Worm (Caenorhabditis elegans) whole organism, late embryonic: ENCODE results near the gene Y11D7A.8.

Experiments used
- ceh-18 ChIP-seq: sonication (generic microtip); optimal IDR thresholded peaks from 2 replicates; lab custom pipeline; 2016; ENCODE audit warnings: missing genetic modification characterization, missing compliant biosample characterization
- gmeb-2 ChIP-seq: sonication (generic microtip); optimal IDR thresholded peaks from 2 replicates; lab custom pipeline; 2016; ENCODE audit warnings: missing genetic modification characterization, inconsistent platforms, missing compliant biosample characterization
- nfya-1 ChIP-seq: sonication (generic microtip); optimal IDR thresholded peaks from 2 replicates; lab custom pipeline; 2017; ENCODE audit warnings: missing genetic modification characterization, mild to moderate bottlenecking, missing compliant biosample characterization, antibody characterized with exemption, moderate library complexity
- nhr-11 ChIP-seq: fragments of 150-350 bp; optimal IDR thresholded peaks from 2 replicates; lab custom pipeline; 2014; ENCODE audit warnings: missing biosample characterization, missing genetic modification characterization
- sdc-2 ChIP-seq: sonication (generic microtip); optimal IDR thresholded peaks from 2 replicates; lab custom pipeline; 2016; ENCODE audit warnings: missing genotype, missing genetic modification characterization, missing compliant biosample characterization

- TF ChIP-seq nfya-1 (tag; lab: Kevin White, UChicago) = no peak
- no peak for TF ChIP-seq sdc-2 (tag; lab: Kevin White, UChicago)
- no peak for TF ChIP-seq gmeb-2 (tag; lab: Kevin White, UChicago)
- TF ChIP-seq ceh-18 (tag; lab: Kevin White, UChicago) = no peak
- no peak for TF ChIP-seq nhr-11 (tag; lab: Kevin White, UChicago)
Measured at ce11 chrIV:9274008-9274529, 22.9 kb downstream of the Y11D7A.8 start, which contains the start of gene nmy-3.
